Worm (Caenorhabditis elegans) whole organism, midembryonic: Measurements from ENCODE around the gene smu-2.
A peak's percentile ranks its signal among the peaks of the same experiment; 100 is the strongest.

Experiments used
- T22C8.4 ChIP-seq: fragments of 200-800 bp; sonication (Bioruptor generic); IDR thresholded peaks from 2 replicates; pipeline ENCODE4 v1.3.6; 2022; ENCODE audit warnings: missing genetic modification characterization, missing compliant biosample characterization
- ref-1 ChIP-seq: fragments of 200-800 bp; sonication (Bioruptor generic); conservative IDR thresholded peaks from 2 replicates; pipeline ENCODE4 v1.3.6; 2022; ENCODE audit warnings: missing genetic modification reagents, missing genetic modification characterization, missing compliant biosample characterization

DNA sequence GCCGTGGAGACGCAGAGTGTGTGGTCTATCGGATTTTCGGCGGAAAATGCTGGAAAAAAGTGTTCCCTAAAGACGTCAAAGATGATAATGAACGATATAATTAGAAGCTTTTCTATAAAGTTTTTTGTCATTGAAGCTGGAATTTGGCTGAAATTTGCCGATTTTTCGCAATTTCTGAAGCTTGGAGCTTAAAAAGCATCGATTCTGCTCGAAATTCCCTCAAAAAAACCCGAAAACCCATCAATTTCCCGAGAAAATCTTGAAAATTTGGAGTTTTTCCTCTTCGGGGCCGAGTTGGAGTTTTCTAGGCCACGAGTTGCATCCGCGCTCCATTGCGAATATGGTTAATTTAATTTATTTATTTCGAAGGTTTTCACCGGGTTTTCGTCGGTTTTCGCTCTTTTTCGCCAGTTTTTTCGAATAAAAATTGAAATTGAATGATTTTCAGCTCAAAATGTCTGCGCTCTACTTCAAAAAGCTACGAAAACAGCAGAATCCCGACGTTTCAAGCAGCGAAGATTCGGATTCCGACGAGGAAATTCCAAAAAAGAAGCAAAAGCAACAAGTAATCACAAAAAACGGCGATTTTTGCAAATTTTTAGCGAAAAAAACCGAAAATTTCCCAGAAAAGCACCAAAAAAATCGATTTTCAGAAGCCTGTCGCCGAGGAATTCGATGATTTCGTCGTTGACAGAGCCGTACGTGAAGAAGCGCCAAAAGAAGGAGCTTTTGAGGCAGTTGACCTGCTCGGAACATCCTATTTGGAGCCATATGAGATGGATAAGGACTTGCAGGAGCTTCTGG lies 20.5 kb downstream of the smu-2 start, which contains the start of the genes col-71 and Y49F6B.2:
- TF ChIP-seq ref-1 (GFP tag; lab: Robert Waterston, UW) (no peak), T22C8.4 (GFP tag; lab: Robert Waterston, UW) (peak; percentile 49; the same call in 1 of the 2 replicates)
